Worm (Caenorhabditis elegans) whole organism, early embryonic: Measurements from ENCODE around the gene ugt-6.

Experiments used
- B0310.2 ChIP-seq: sonication (generic microtip); optimal IDR thresholded peaks from 2 replicates; lab custom pipeline; 2016; ENCODE audit warnings: mild to moderate bottlenecking, missing genetic modification characterization, missing compliant biosample characterization
- F13C5.2 ChIP-seq: sonication (generic microtip); optimal IDR thresholded peaks from 2 replicates; lab custom pipeline; 2017; ENCODE audit warnings: mild to moderate bottlenecking, missing genetic modification characterization, inconsistent platforms, missing compliant biosample characterization
- aly-1 ChIP-seq: sonication (generic microtip); optimal IDR thresholded peaks from 2 replicates; lab custom pipeline; 2016; ENCODE audit warnings: missing genetic modification characterization, missing compliant biosample characterization
- ama-1 ChIP-seq: fragments of 150-350 bp; optimal IDR thresholded peaks from 2 replicates; lab custom pipeline; 2014
- ceh-13 ChIP-seq: fragments of 200-800 bp; sonication (Bioruptor generic); optimal IDR thresholded peaks from 2 replicates; lab custom pipeline; 2018; ENCODE audit warnings: mild to moderate bottlenecking, missing genetic modification characterization, missing compliant biosample characterization
- ceh-36 ChIP-seq: sonication (generic microtip); optimal IDR thresholded peaks from 2 replicates; lab custom pipeline; 2016; ENCODE audit warnings: missing genetic modification characterization, inconsistent platforms, missing compliant biosample characterization
- ets-7 ChIP-seq: sonication (generic microtip); optimal IDR thresholded peaks from 2 replicates; lab custom pipeline; 2016; ENCODE audit warnings: missing genotype, missing genetic modification characterization, missing compliant biosample characterization
- flt-1 ChIP-seq: fragments of 200-800 bp; sonication (Bioruptor generic); IDR thresholded peaks from 2 replicates; pipeline ENCODE4 v1.3.6; 2022; ENCODE audit warnings: missing genetic modification characterization, missing compliant biosample characterization
- hmbx-1 ChIP-seq: sonication (generic microtip); optimal IDR thresholded peaks from 2 replicates; lab custom pipeline; 2016; ENCODE audit warnings: mild to moderate bottlenecking, missing genetic modification characterization, missing compliant biosample characterization
- hmg-4 ChIP-seq: fragments of 200-800 bp; sonication (Bioruptor generic); optimal IDR thresholded peaks from 2 replicates; lab custom pipeline; 2018; ENCODE audit warnings: mild to moderate bottlenecking, missing genetic modification characterization, missing compliant biosample characterization
- hnd-1 ChIP-seq: sonication (generic microtip); optimal IDR thresholded peaks from 2 replicates; lab custom pipeline; 2016; ENCODE audit warnings: missing genetic modification characterization, missing compliant biosample characterization
- pes-1 ChIP-seq: fragments of 200-800 bp; sonication (Bioruptor generic); IDR thresholded peaks from 2 replicates; pipeline ENCODE4 v1.3.6; 2022; ENCODE audit warnings: missing genetic modification reagents, missing genetic modification characterization, missing compliant biosample characterization
- scrt-1 ChIP-seq: fragments of 200-800 bp; sonication (Bioruptor generic); IDR thresholded peaks from 2 replicates; pipeline ENCODE4 v1.3.6; 2022; ENCODE audit warnings: missing genetic modification characterization, missing compliant biosample characterization
- sea-1 ChIP-seq: fragments of 200-800 bp; sonication (Bioruptor generic); conservative IDR thresholded peaks from 2 replicates; pipeline ENCODE4 v1.3.6; 2022; ENCODE audit warnings: missing genetic modification characterization, missing compliant biosample characterization
- tbx-11 ChIP-seq: fragments of 200-800 bp; sonication (Bioruptor generic); IDR thresholded peaks from 2 replicates; pipeline ENCODE4 v1.3.6; 2022; ENCODE audit warnings: missing genetic modification characterization, missing compliant biosample characterization
- tbx-37 ChIP-seq: fragments of 200-800 bp; sonication (Bioruptor generic); conservative IDR thresholded peaks from 2 replicates; pipeline ENCODE4 v1.3.6; 2022; ENCODE audit warnings: missing genetic modification reagents, missing genetic modification characterization, missing compliant biosample characterization
- tra-4 ChIP-seq: sonication (generic microtip); optimal IDR thresholded peaks from 2 replicates; lab custom pipeline; 2017; ENCODE audit warnings: missing genetic modification characterization, missing compliant biosample characterization

Gene ugt-6

DNA sequence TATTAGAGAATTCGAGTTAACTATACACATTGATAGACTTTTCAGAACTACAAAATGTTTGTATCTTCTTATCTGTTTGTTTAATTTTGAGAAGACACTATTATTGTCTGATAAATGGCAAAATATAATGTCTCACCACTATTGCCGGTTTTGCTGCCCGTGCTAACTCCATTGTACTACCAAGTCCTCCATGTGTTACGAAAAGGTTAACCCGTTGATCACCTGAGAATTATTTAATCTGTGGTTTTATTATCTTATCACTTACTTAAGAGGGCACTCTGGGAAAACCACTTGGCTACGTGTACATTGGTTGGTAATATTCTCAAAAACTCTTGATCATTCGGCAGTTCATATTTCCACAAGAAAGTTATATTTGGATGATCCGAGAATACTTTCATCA lies 2.1 kb downstream of the ugt-6 start:
- no peak for TF ChIP-seq pes-1 (GFP tag; lab: Robert Waterston, UW)
- TF ChIP-seq flt-1: no peak
- no peak for TF ChIP-seq tra-4
- no peak for TF ChIP-seq aly-1 (tag; lab: Kevin White, UChicago)
- TF ChIP-seq ama-1 (lab: Kevin White, UChicago): no peak
- no peak for TF ChIP-seq ets-7 (tag; lab: Kevin White, UChicago)
- TF ChIP-seq sea-1 (GFP tag; lab: Robert Waterston, UW): no peak
- TF ChIP-seq ceh-36 (tag; lab: Kevin White, UChicago): no peak
- no peak for TF ChIP-seq hmbx-1 (tag; lab: Kevin White, UChicago)
- TF ChIP-seq tbx-37 (GFP tag; lab: Robert Waterston, UW): no peak
- TF ChIP-seq hnd-1 (tag; lab: Kevin White, UChicago): no peak
- TF ChIP-seq F13C5.2 (tag; lab: Kevin White, UChicago): no peak

DNA sequence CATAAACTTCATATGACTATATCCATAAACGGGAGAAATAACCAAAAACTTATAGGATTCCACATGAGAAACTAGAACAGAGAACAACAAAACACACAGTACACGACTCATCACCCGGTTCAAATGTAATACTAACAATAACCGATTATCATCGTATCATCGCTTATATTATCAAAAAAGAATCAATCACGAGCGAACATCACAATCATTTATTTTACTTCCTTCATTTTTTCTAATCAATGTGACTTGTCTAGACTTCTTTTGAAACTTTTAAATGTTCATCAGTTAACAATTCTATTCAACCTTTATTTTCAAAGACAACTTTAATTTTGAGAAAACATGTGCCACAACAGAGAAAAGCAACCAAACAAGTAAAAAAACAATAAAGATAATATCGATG lies 2.8 kb downstream of the ugt-6 start, which contains the start of gene ugt-4:
TSS of gene ugt-4 (minus strand) at position 141 of the 400 bp plus-strand sequence.
- no peak for TF ChIP-seq hnd-1 (tag; lab: Kevin White, UChicago)
- TF ChIP-seq ceh-36 (tag; lab: Kevin White, UChicago): no peak
- no peak for TF ChIP-seq hmbx-1 (tag; lab: Kevin White, UChicago)

ce11 chrV:12792752-12793151 lies 5.3 kb downstream of the ugt-6 start, which contains the start of gene ugt-5:
TSS of gene ugt-5 (minus strand) at chrV:12792965.
- no peak for TF ChIP-seq ceh-13
- TF ChIP-seq hmg-4 (GFP tag; lab: Kevin White, UChicago): no peak
- TF ChIP-seq ama-1 (lab: Kevin White, UChicago): no peak
- no peak for TF ChIP-seq aly-1 (tag; lab: Kevin White, UChicago)
- no peak for TF ChIP-seq B0310.2 (tag; lab: Kevin White, UChicago)
- TF ChIP-seq hmbx-1 (tag; lab: Kevin White, UChicago): no peak
- TF ChIP-seq F13C5.2 (tag; lab: Kevin White, UChicago): no peak
- no peak for TF ChIP-seq scrt-1
- no peak for TF ChIP-seq tra-4
- no peak for TF ChIP-seq pes-1 (GFP tag; lab: Robert Waterston, UW)
- TF ChIP-seq tbx-37 (GFP tag; lab: Robert Waterston, UW): no peak
- no peak for TF ChIP-seq tbx-11 (GFP tag; lab: Robert Waterston, UW)
- TF ChIP-seq hnd-1 (tag; lab: Kevin White, UChicago): no peak
- no peak for TF ChIP-seq ets-7 (tag; lab: Kevin White, UChicago)
- TF ChIP-seq sea-1 (GFP tag; lab: Robert Waterston, UW): no peak
- TF ChIP-seq ceh-36 (tag; lab: Kevin White, UChicago): no peak
- no peak for TF ChIP-seq flt-1

DNA sequence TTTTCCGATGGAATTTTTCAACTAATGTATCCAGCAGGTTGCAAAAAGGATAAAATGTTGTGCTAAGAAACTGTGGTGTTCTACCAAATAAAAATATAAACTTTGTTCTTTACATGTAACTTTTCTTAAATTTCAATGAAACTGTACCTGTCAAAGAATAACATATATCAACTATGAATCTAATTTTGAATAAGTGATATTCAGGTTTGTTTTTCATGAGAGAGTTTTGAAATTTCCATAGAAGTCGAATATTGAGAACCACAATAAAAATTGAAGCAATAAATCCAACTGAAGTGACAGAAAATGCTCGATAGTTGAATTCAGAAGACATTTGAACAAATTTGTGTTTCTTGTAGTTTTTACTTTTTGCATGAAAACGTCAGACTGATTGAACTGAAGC lies 7.8 kb downstream of the ugt-6 start, which contains the start of gene srbc-43:
TSS of gene srbc-43 (minus strand) at position 331 of the 400 bp plus-strand sequence.
- TF ChIP-seq sea-1 (GFP tag; lab: Robert Waterston, UW) (no peak), B0310.2 (tag; lab: Kevin White, UChicago) (no peak), ceh-36 (tag; lab: Kevin White, UChicago) (no peak), scrt-1 (no peak), F13C5.2 (tag; lab: Kevin White, UChicago) (no peak), hnd-1 (tag; lab: Kevin White, UChicago) (no peak), hmg-4 (GFP tag; lab: Kevin White, UChicago) (no peak), tra-4 (no peak), pes-1 (GFP tag; lab: Robert Waterston, UW) (no peak), tbx-11 (GFP tag; lab: Robert Waterston, UW) (no peak), ceh-13 (no peak), aly-1 (tag; lab: Kevin White, UChicago) (no peak), ama-1 (lab: Kevin White, UChicago) (no peak), hmbx-1 (tag; lab: Kevin White, UChicago) (no peak), tbx-37 (GFP tag; lab: Robert Waterston, UW) (no peak), ets-7 (tag; lab: Kevin White, UChicago) (no peak), flt-1 (no peak)

- no peak for TF ChIP-seq B0310.2 (tag; lab: Kevin White, UChicago)
- no peak for TF ChIP-seq F13C5.2 (tag; lab: Kevin White, UChicago)
- no peak for TF ChIP-seq ceh-36 (tag; lab: Kevin White, UChicago)
- no peak for TF ChIP-seq aly-1 (tag; lab: Kevin White, UChicago)
- no peak for TF ChIP-seq hmg-4 (GFP tag; lab: Kevin White, UChicago)
- TF ChIP-seq hnd-1 (tag; lab: Kevin White, UChicago): no peak
- TF ChIP-seq pes-1 (GFP tag; lab: Robert Waterston, UW): no peak
- no peak for TF ChIP-seq ets-7 (tag; lab: Kevin White, UChicago)
- no peak for TF ChIP-seq hmbx-1 (tag; lab: Kevin White, UChicago)
- no peak for TF ChIP-seq tbx-37 (GFP tag; lab: Robert Waterston, UW)
- no peak for TF ChIP-seq scrt-1
- no peak for TF ChIP-seq tbx-11 (GFP tag; lab: Robert Waterston, UW)
- TF ChIP-seq ama-1 (lab: Kevin White, UChicago): no peak
- TF ChIP-seq tra-4: no peak
- no peak for TF ChIP-seq flt-1
- TF ChIP-seq sea-1 (GFP tag; lab: Robert Waterston, UW): no peak
These were observed 9.6 kb downstream of the ugt-6 start, which contains the start of gene srbc-44 for ce11 chrV:12788451-12788850. TSS of gene srbc-44 (minus strand) at chrV:12788551.

DNA sequence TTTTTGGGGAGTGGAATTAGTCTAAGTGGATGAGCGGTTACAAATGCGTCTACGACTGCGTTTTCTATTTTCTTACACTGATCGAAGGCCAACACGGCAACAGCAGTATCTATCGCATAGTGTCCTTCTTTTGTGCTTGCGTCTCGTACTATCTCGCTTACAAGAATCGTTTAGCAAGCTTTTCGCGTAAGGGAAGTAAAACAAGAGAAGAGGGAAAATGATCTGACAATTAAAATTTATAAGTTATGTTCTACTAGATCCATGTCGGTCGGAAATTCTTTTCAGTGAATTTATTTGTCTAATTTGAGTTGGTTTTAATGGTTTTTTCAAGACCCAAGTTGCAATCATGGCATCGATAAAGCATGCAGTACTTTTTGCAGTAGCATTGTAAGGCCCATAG lies 11.0 kb downstream of the ugt-6 start, which contains the start of gene fkb-4:
TSS of gene fkb-4 (minus strand) at position 101 of the 400 bp plus-strand sequence.
- TF ChIP-seq sea-1 (GFP tag; lab: Robert Waterston, UW): no peak
- TF ChIP-seq pes-1 (GFP tag; lab: Robert Waterston, UW): no peak
- TF ChIP-seq hnd-1 (tag; lab: Kevin White, UChicago): no peak
- no peak for TF ChIP-seq flt-1
- TF ChIP-seq tbx-37 (GFP tag; lab: Robert Waterston, UW): no peak
- no peak for TF ChIP-seq ama-1 (lab: Kevin White, UChicago)
- no peak for TF ChIP-seq ceh-36 (tag; lab: Kevin White, UChicago)
- TF ChIP-seq scrt-1: no peak
- TF ChIP-seq tra-4: no peak
- no peak for TF ChIP-seq ceh-13
- no peak for TF ChIP-seq F13C5.2 (tag; lab: Kevin White, UChicago)
- TF ChIP-seq B0310.2 (tag; lab: Kevin White, UChicago): no peak
- no peak for TF ChIP-seq tbx-11 (GFP tag; lab: Robert Waterston, UW)
